Fruit fly (Drosophila melanogaster) whole organism, embryonic: ENCODE results near the gene FBXO11.

Source experiments
- Antp ChIP-seq: fragments of 200-800 bp; sonication (Bioruptor generic); optimal IDR thresholded peaks from 3 replicates; lab custom pipeline; 2016; ENCODE audit warnings: missing biosample characterization, missing genetic modification characterization
- Atf6 ChIP-seq: fragments of 200-800 bp; sonication (Bioruptor generic); IDR thresholded peaks from 2 replicates; pipeline ENCODE4 v1.3.6; 2022; ENCODE audit warnings: missing biosample characterization, missing genetic modification characterization
- CG10147 ChIP-seq: fragments of 200-800 bp; sonication (Bioruptor generic); optimal IDR thresholded peaks from 2 replicates; lab custom pipeline; 2019; ENCODE audit warnings: missing biosample characterization, mild to moderate bottlenecking, missing genetic modification characterization, moderate library complexity
- CG10267 ChIP-seq: fragments of 200-800 bp; sonication (Bioruptor generic); optimal IDR thresholded peaks from 2 replicates; lab custom pipeline; 2018; ENCODE audit warnings: missing biosample characterization, mild to moderate bottlenecking, missing genetic modification characterization, moderate library complexity
- CG10431 ChIP-seq: fragments of 200-800 bp; sonication (Bioruptor generic); optimal IDR thresholded peaks from 3 replicates; lab custom pipeline; 2018; ENCODE audit warnings: missing biosample characterization, mild to moderate bottlenecking, missing genetic modification characterization
- CG11456 ChIP-seq: fragments of 200-800 bp; sonication (Bioruptor generic); IDR thresholded peaks from 3 replicates; pipeline ENCODE4 v1.3.6; 2022; ENCODE audit warnings: missing biosample characterization, missing genetic modification characterization
- CG12299 ChIP-seq: fragments of 200-800 bp; sonication (Bioruptor generic); optimal IDR thresholded peaks from 2 replicates; lab custom pipeline; 2018; ENCODE audit warnings: missing biosample characterization, mild to moderate bottlenecking, missing genetic modification characterization
- CG13123 ChIP-seq: fragments of 200-800 bp; sonication (Bioruptor generic); optimal IDR thresholded peaks from 2 replicates; lab custom pipeline; 2016; ENCODE audit warnings: missing biosample characterization, missing genetic modification characterization
- CG14050 ChIP-seq: fragments of 200-800 bp; sonication (Bioruptor generic); IDR thresholded peaks from 3 replicates; pipeline ENCODE4 v1.3.6; 2022; ENCODE audit warnings: missing biosample characterization, missing genetic modification characterization
- CG14667 ChIP-seq: fragments of 200-800 bp; sonication (Bioruptor generic); IDR thresholded peaks from 2 replicates; pipeline ENCODE4 v1.3.6; 2022; ENCODE audit warnings: missing biosample characterization, missing genetic modification characterization
- CG15269 ChIP-seq: fragments of 200-800 bp; sonication (Bioruptor generic); optimal IDR thresholded peaks from 2 replicates; lab custom pipeline; 2018; ENCODE audit warnings: missing biosample characterization, mild to moderate bottlenecking, missing genetic modification characterization, moderate library complexity
- CG17361 ChIP-seq: fragments of 200-800 bp; sonication (Bioruptor generic); IDR thresholded peaks from 3 replicates; pipeline ENCODE4 v1.3.6; 2022; ENCODE audit warnings: missing biosample characterization, missing genetic modification characterization
- CG18476 ChIP-seq: fragments of 200-800 bp; sonication (Bioruptor generic); optimal IDR thresholded peaks from 2 replicates; lab custom pipeline; 2016; ENCODE audit warnings: missing biosample characterization, mild to moderate bottlenecking, missing genetic modification characterization
- CG42726 ChIP-seq: fragments of 200-800 bp; sonication (Bioruptor generic); IDR thresholded peaks from 2 replicates; pipeline ENCODE4 v1.3.6; 2022; ENCODE audit warnings: missing biosample characterization, missing genetic modification characterization; ENCODE audit not compliant: partially characterized antibody
- CG6254 ChIP-seq: fragments of 200-800 bp; sonication (Bioruptor generic); optimal IDR thresholded peaks from 3 replicates; lab custom pipeline; 2017; ENCODE audit warnings: mild to moderate bottlenecking, missing biosample characterization, missing genetic modification reagents, missing genetic modification characterization
- CG6689 ChIP-seq: fragments of 200-800 bp; sonication (Bioruptor generic); IDR thresholded peaks from 2 replicates; pipeline ENCODE4 v1.3.6; 2022; ENCODE audit warnings: missing biosample characterization, missing genetic modification characterization
- CG7372 ChIP-seq: fragments of 200-800 bp; sonication (Bioruptor generic); IDR thresholded peaks from 2 replicates; pipeline ENCODE4 v1.3.6; 2022; ENCODE audit warnings: missing biosample characterization, missing genetic modification characterization
- CG7786 ChIP-seq: fragments of 200-800 bp; sonication (Bioruptor generic); optimal IDR thresholded peaks from 2 replicates; lab custom pipeline; 2016; ENCODE audit warnings: missing biosample characterization, missing genetic modification characterization
- CG9876 ChIP-seq: fragments of 200-800 bp; sonication (Bioruptor generic); optimal IDR thresholded peaks from 2 replicates; lab custom pipeline; 2016; ENCODE audit warnings: missing biosample characterization, missing genetic modification characterization
- CHES-1-like ChIP-seq: fragments of 200-800 bp; sonication (Bioruptor generic); optimal IDR thresholded peaks from 2 replicates; lab custom pipeline; 2016; ENCODE audit warnings: missing biosample characterization, missing genetic modification characterization
- Dad ChIP-seq: fragments of 200-800 bp; sonication (Bioruptor generic); optimal IDR thresholded peaks from 3 replicates; lab custom pipeline; 2016; ENCODE audit warnings: missing biosample characterization, missing genetic modification characterization
- H2.0 ChIP-seq: fragments of 200-800 bp; sonication (Bioruptor generic); IDR thresholded peaks from 2 replicates; pipeline ENCODE4 v1.3.6; 2022; ENCODE audit warnings: missing biosample characterization, missing genetic modification characterization
- HmgD ChIP-seq: fragments of 200-800 bp; sonication (Bioruptor generic); optimal IDR thresholded peaks from 3 replicates; lab custom pipeline; 2016; ENCODE audit warnings: missing biosample characterization, missing genetic modification characterization
- Hr39 ChIP-seq: fragments of >200 bp; optimal IDR thresholded peaks from 2 replicates; lab custom pipeline; 2017
- Kr ChIP-seq: fragments of 200-800 bp; sonication (Bioruptor generic); optimal IDR thresholded peaks from 2 replicates; lab custom pipeline; 2017; ENCODE audit warnings: missing biosample characterization, mild to moderate bottlenecking, missing genetic modification characterization
- Med ChIP-seq: fragments of 200-800 bp; sonication (Bioruptor generic); peaks from one replicate; lab custom pipeline; 2016; ENCODE audit warnings: missing biosample characterization, missing genetic modification characterization, mild to moderate bottlenecking, inconsistent platforms, moderate library complexity
- Mes4 ChIP-seq: fragments of 200-800 bp; sonication (Bioruptor generic); optimal IDR thresholded peaks from 2 replicates; lab custom pipeline; 2016; ENCODE audit warnings: missing biosample characterization, missing genetic modification characterization
- NC2β ChIP-seq: fragments of 200-800 bp; sonication (Bioruptor generic); optimal IDR thresholded peaks from 2 replicates; lab custom pipeline; 2016; ENCODE audit warnings: missing biosample characterization, missing genetic modification characterization
- NK7.1 ChIP-seq: fragments of 200-800 bp; sonication (Bioruptor generic); optimal IDR thresholded peaks from 3 replicates; lab custom pipeline; 2016; ENCODE audit warnings: missing biosample characterization, missing genetic modification characterization
- NfI ChIP-seq: fragments of 200-800 bp; sonication (Bioruptor generic); optimal IDR thresholded peaks from 3 replicates; lab custom pipeline; 2018; ENCODE audit warnings: missing biosample characterization, mild to moderate bottlenecking, missing genetic modification characterization, moderate library complexity
- Opbp ChIP-seq: fragments of 200-800 bp; sonication (Bioruptor generic); IDR thresholded peaks from 3 replicates; pipeline ENCODE4 v1.3.6; 2022; ENCODE audit warnings: missing biosample characterization, missing genetic modification characterization; ENCODE audit not compliant: partially characterized antibody
- Rfx ChIP-seq: fragments of 200-800 bp; sonication (Bioruptor generic); IDR thresholded peaks from 2 replicates; pipeline ENCODE4 v1.3.6; 2022; ENCODE audit warnings: missing biosample characterization, missing genetic modification characterization
- Rx ChIP-seq: fragments of 200-800 bp; sonication (Bioruptor generic); IDR thresholded peaks from 2 replicates; pipeline ENCODE4 v1.3.6; 2022; ENCODE audit warnings: missing biosample characterization, missing genetic modification characterization
- Scr ChIP-seq: fragments of 200-800 bp; sonication (Bioruptor generic); IDR thresholded peaks from 2 replicates; pipeline ENCODE4 v1.3.6; 2022; ENCODE audit warnings: missing biosample characterization, missing genetic modification characterization; ENCODE audit not compliant: partially characterized antibody
- Sry-δ ChIP-seq: fragments of 200-800 bp; sonication (Bioruptor generic); optimal IDR thresholded peaks from 2 replicates; lab custom pipeline; 2016; ENCODE audit warnings: missing biosample characterization, missing genetic modification characterization
- ara ChIP-seq: fragments of 200-800 bp; sonication (Bioruptor generic); IDR thresholded peaks from 2 replicates; pipeline ENCODE4 v1.3.6; 2022; ENCODE audit warnings: missing biosample characterization, missing genetic modification characterization
- ase ChIP-seq: fragments of 200-800 bp; sonication (Bioruptor generic); IDR thresholded peaks from 3 replicates; pipeline ENCODE4 v1.3.6; 2022; ENCODE audit warnings: missing biosample characterization, missing genetic modification characterization
- chif ChIP-seq, 2 experiments: fragments of 200-800 bp; sonication (Bioruptor generic); optimal IDR thresholded peaks; 3 replicates each; lab custom pipeline; 2016; ENCODE audit warnings: missing biosample characterization in 2 of 2, missing genetic modification characterization in 2 of 2
- crp ChIP-seq, 2 experiments: fragments of 200-800 bp; sonication (Bioruptor generic); optimal IDR thresholded peaks; 2 replicates in 1 of 2; 3 replicates in 1 of 2; lab custom pipeline; 2017; ENCODE audit warnings: missing biosample characterization in 2 of 2, missing genetic modification characterization in 2 of 2, mild to moderate bottlenecking in 1 of 2, moderate library complexity in 1 of 2
- cwo ChIP-seq: fragments of 200-800 bp; sonication (Bioruptor generic); optimal IDR thresholded peaks from 3 replicates; lab custom pipeline; 2017; ENCODE audit warnings: missing biosample characterization, missing genetic modification characterization, mild to moderate bottlenecking, moderate library complexity, missing genetic modification reagents
- dimm ChIP-seq: fragments of 200-800 bp; sonication (Bioruptor generic); IDR thresholded peaks from 2 replicates; pipeline ENCODE4 v1.3.6; 2022; ENCODE audit warnings: missing biosample characterization, missing genetic modification characterization
- dmrt11E ChIP-seq: fragments of 200-800 bp; sonication (Bioruptor generic); optimal IDR thresholded peaks from 3 replicates; lab custom pipeline; 2018; ENCODE audit warnings: missing biosample characterization, mild to moderate bottlenecking, missing genetic modification characterization, moderate library complexity
- ftz-f1 ChIP-seq: fragments of 200-800 bp; sonication (Bioruptor generic); optimal IDR thresholded peaks from 2 replicates; lab custom pipeline; 2016; ENCODE audit warnings: missing biosample characterization, missing genetic modification characterization
- jing ChIP-seq: fragments of 200-800 bp; sonication (Bioruptor generic); optimal IDR thresholded peaks from 2 replicates; lab custom pipeline; 2018; ENCODE audit warnings: missing biosample characterization, mild to moderate bottlenecking, missing genetic modification characterization
- lbe ChIP-seq: fragments of 200-800 bp; sonication (Bioruptor generic); optimal IDR thresholded peaks from 2 replicates; lab custom pipeline; 2016; ENCODE audit warnings: missing biosample characterization, mild to moderate bottlenecking, missing genetic modification characterization
- peb ChIP-seq: fragments of 200-800 bp; sonication (Bioruptor generic); IDR thresholded peaks from 2 replicates; pipeline ENCODE4 v1.3.6; 2022; ENCODE audit warnings: missing biosample characterization, missing genetic modification characterization
- phol ChIP-seq: fragments of 200-800 bp; sonication (Bioruptor generic); optimal IDR thresholded peaks from 3 replicates; lab custom pipeline; 2018; ENCODE audit warnings: missing biosample characterization, mild to moderate bottlenecking, missing genetic modification characterization, moderate library complexity
- ranshi ChIP-seq: fragments of 200-800 bp; sonication (Bioruptor generic); IDR thresholded peaks from 2 replicates; pipeline ENCODE4 v1.3.6; 2022; ENCODE audit warnings: missing biosample characterization, missing genetic modification characterization
- sqz ChIP-seq: fragments of 200-800 bp; sonication (Bioruptor generic); optimal IDR thresholded peaks from 3 replicates; lab custom pipeline; 2018; ENCODE audit warnings: missing biosample characterization, mild to moderate bottlenecking, missing genetic modification characterization
- stc ChIP-seq: fragments of 200-800 bp; sonication (Bioruptor generic); IDR thresholded peaks from 2 replicates; pipeline ENCODE4 v1.3.6; 2022; ENCODE audit warnings: missing biosample characterization, missing genetic modification characterization
- tx ChIP-seq: fragments of 200-800 bp; sonication (Bioruptor generic); optimal IDR thresholded peaks from 2 replicates; lab custom pipeline; 2016; ENCODE audit warnings: missing biosample characterization, missing genetic modification characterization
- vvl ChIP-seq: fragments of 200-800 bp; sonication (Bioruptor generic); IDR thresholded peaks from 2 replicates; pipeline ENCODE4 v1.3.6; 2022; ENCODE audit warnings: missing biosample characterization, missing genetic modification characterization

Gene FBXO11

DNA sequence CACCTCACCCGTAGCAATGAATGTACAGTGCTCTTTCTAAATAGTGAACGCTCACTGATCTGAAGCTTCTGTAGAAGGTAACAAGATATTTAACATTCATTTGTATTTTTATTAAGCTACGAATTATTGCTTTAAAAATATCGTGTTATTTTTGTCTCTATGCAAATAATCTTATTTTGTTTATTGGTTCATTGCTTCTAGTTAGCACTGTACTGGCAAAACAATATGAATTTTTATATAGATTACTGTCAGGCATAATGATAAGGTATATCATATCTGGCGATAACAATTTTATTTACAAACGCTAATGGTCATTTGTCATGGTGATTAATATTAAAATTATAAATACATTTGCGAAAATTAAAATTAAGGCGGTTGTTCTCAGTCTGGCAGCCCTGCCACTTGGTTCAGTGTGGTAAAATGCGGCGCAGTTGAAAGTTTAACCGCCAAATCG, 37.6 kb downstream of the FBXO11 start, which contains the start of gene CG9471 (continued):
- TF ChIP-seq CG6689 = peak; percentile 94
- TF ChIP-seq CG9876 = peak; percentile 79
- peak; percentile 93 for TF ChIP-seq Rfx
- peak; percentile 83 for TF ChIP-seq CG13123 (GFP tag; lab: Kevin White, UChicago)
- peak; percentile 88 for TF ChIP-seq tx
- TF ChIP-seq crp (GFP tag; optimal IDR thresholded peaks at IDR 0.05; lab: Kevin White, UChicago) = peak in 1 of 2 experiments; percentile 38
- TF ChIP-seq Kr (GFP tag; lab: Kevin White, UChicago) = no peak
- peak; percentile 91 for TF ChIP-seq NfI (GFP tag; lab: Kevin White, UChicago)
- peak; percentile 49 for TF ChIP-seq Sry-δ (GFP tag; lab: Kevin White, UChicago)
- peak; percentile 94 for TF ChIP-seq Atf6 (GFP tag; lab: Robert Waterston, UW)
- peak; percentile 89 for TF ChIP-seq CG18476 (GFP tag; lab: Kevin White, UChicago)
- TF ChIP-seq NK7.1 (GFP tag; lab: Kevin White, UChicago) = peak; percentile 85
- no peak for TF ChIP-seq jing (GFP tag; lab: Kevin White, UChicago)
- TF ChIP-seq Scr = no peak
- TF ChIP-seq CG12299 (tag; lab: Kevin White, UChicago) = peak; percentile 92
- TF ChIP-seq ara (GFP tag; lab: Robert Waterston, UW) = peak; percentile 91
- peak; percentile 95 for TF ChIP-seq CG15269 (tag; lab: Kevin White, UChicago)
- peak; percentile 62 for TF ChIP-seq CG10431
- TF ChIP-seq chif (GFP tag; optimal IDR thresholded peaks at IDR 0.05; lab: Kevin White, UChicago) = peak; percentile 85 to 89
- TF ChIP-seq Mes4 (GFP tag; lab: Kevin White, UChicago) = peak; percentile 83
- no peak for TF ChIP-seq Opbp (GFP tag; lab: Robert Waterston, UW)
- peak; percentile 97 for TF ChIP-seq vvl
- peak; percentile 75 for TF ChIP-seq Dad (GFP tag; lab: Kevin White, UChicago)
- TF ChIP-seq CG10267 (tag; lab: Kevin White, UChicago) = peak; percentile 89
- peak; percentile 85 for TF ChIP-seq cwo (GFP tag; lab: Kevin White, UChicago)
- TF ChIP-seq ftz-f1 (GFP tag; lab: Kevin White, UChicago) = peak; percentile 29
- peak; percentile 82 for TF ChIP-seq CG10147 (GFP tag; lab: Kevin White, UChicago)
- peak; percentile 93 for TF ChIP-seq CG17361
- peak; percentile 90 for TF ChIP-seq CG14050 (GFP tag; lab: Robert Waterston, UW)
- peak; percentile 94 for TF ChIP-seq ranshi (GFP tag; lab: Robert Waterston, UW)
- peak; percentile 92 for TF ChIP-seq CG7372 (GFP tag; lab: Robert Waterston, UW)
- TF ChIP-seq peb (GFP tag; lab: Robert Waterston, UW) = peak; percentile 88
- TF ChIP-seq dmrt11E (tag; lab: Kevin White, UChicago) = peak; percentile 83
- TF ChIP-seq phol = peak; percentile 89
- TF ChIP-seq CG42726 (GFP tag; lab: Robert Waterston, UW) = no peak
- TF ChIP-seq H2.0 = peak; percentile 93
- peak; percentile 80 for TF ChIP-seq sqz (GFP tag; lab: Kevin White, UChicago)
- TF ChIP-seq Hr39 (lab: Kevin White, UChicago) = no peak
- peak; percentile 89 for TF ChIP-seq Antp (GFP tag; lab: Kevin White, UChicago)
- peak; percentile 89 for TF ChIP-seq CG14667 (GFP tag; lab: Robert Waterston, UW)
- peak; percentile 94 for TF ChIP-seq stc
- TF ChIP-seq Med (GFP tag; lab: Kevin White, UChicago) = peak; percentile 96
- TF ChIP-seq lbe = peak; percentile 96
- TF ChIP-seq ase = peak; percentile 91
- TF ChIP-seq Rx (GFP tag; lab: Robert Waterston, UW) = peak; percentile 90
- peak; percentile 84 for TF ChIP-seq CHES-1-like
- peak; percentile 88 for TF ChIP-seq CG11456
- peak; percentile 89 for TF ChIP-seq NC2β (GFP tag; lab: Kevin White, UChicago)
- TF ChIP-seq dimm (GFP tag; lab: Robert Waterston, UW) = peak; percentile 68; the same call in 1 of the 2 replicates
- TF ChIP-seq CG6254 (GFP tag; lab: Kevin White, UChicago) = peak; percentile 72
- TF ChIP-seq HmgD = peak; percentile 47
- TF ChIP-seq CG7786 = peak; percentile 93
